Fruit fly (Drosophila melanogaster): ENCODE measurements around the gene Kif19A.
A peak's percentile ranks its signal among the peaks of the same experiment; 100 is the strongest.

The Kif19A gene

dm6 chr3R:14098527-14099109 lies 19.6 kb downstream of the Kif19A start (continued):
- peak; percentile 8 for TF ChIP-seq CG34376 (GFP tag; optimal IDR thresholded peaks at IDR 0.05)
- peak; percentile 33 for TF ChIP-seq Hmr (GFP tag; optimal IDR thresholded peaks at IDR 0.05)
- no peak for TF ChIP-seq CG10209 (GFP tag; optimal IDR thresholded peaks at IDR 0.05)
- 0 out of 3 replicates have a peak, but pooled peaks have one; percentile 45 for TF ChIP-seq zfh1 (GFP tag; IDR thresholded peaks at IDR 0.05)
- no peak for TF ChIP-seq CG6689 (GFP tag; IDR thresholded peaks at IDR 0.05)
- TF ChIP-seq dati (GFP tag; IDR thresholded peaks at IDR 0.05), result no peak
- TF ChIP-seq CG18011 (GFP tag; optimal IDR thresholded peaks at IDR 0.05), result no peak
- peak; percentile 54 for TF ChIP-seq CG32532 (GFP tag; IDR thresholded peaks at IDR 0.05)
- TF ChIP-seq E2f1 (GFP tag; IDR thresholded peaks at IDR 0.05), result peak; percentile 8; the same call in 1 of the 2 replicates
- TF ChIP-seq org-1 (GFP tag; optimal IDR thresholded peaks at IDR 0.05), result no peak
- no peak for TF ChIP-seq Aef1 (GFP tag; IDR thresholded peaks at IDR 0.05)
- TF ChIP-seq stc (GFP tag; IDR thresholded peaks at IDR 0.05), result no peak
- TF ChIP-seq CG18619 (GFP tag; optimal IDR thresholded peaks at IDR 0.05), result no peak
- TF ChIP-seq Fer2 (tag; optimal IDR thresholded peaks at IDR 0.05), result no peak
- TF ChIP-seq grau (tag; optimal IDR thresholded peaks at IDR 0.05), result peak; percentile 28
- no peak for TF ChIP-seq salm (tag; optimal IDR thresholded peaks at IDR 0.05)
- no peak for TF ChIP-seq CG6765 (GFP tag; optimal IDR thresholded peaks at IDR 0.05)
- TF ChIP-seq CG16813 (GFP tag; IDR thresholded peaks at IDR 0.05; ENCODE audit: partially characterized antibody), result 0 out of 3 replicates have a peak, but pooled peaks have one; percentile 7
- TF ChIP-seq NfI (GFP tag; optimal IDR thresholded peaks at IDR 0.05), result no peak
- no peak for TF ChIP-seq fd3F (GFP tag; optimal IDR thresholded peaks at IDR 0.05)
- TF ChIP-seq Scr (GFP tag; IDR thresholded peaks at IDR 0.05; ENCODE audit: partially characterized antibody), result no peak
- no peak for TF ChIP-seq CG5245 (GFP tag; optimal IDR thresholded peaks at IDR 0.05)
- TF ChIP-seq jigr1 (GFP tag; IDR thresholded peaks at IDR 0.05), result no peak
- TF ChIP-seq wdn (GFP tag; IDR thresholded peaks at IDR 0.05), result no peak
- peak; percentile 92 for TF ChIP-seq CG10979 (tag; optimal IDR thresholded peaks at IDR 0.05)
- TF ChIP-seq fu2 (GFP tag; optimal IDR thresholded peaks at IDR 0.05), result no peak
- TF ChIP-seq Ada2b (GFP tag; IDR thresholded peaks at IDR 0.05), result peak; percentile 20; the same call in 1 of the 2 replicates
- no peak for TF ChIP-seq CG4360 (GFP tag; IDR thresholded peaks at IDR 0.05)
- TF ChIP-seq ci (GFP tag; IDR thresholded peaks at IDR 0.05), result peak; percentile 60; the same call in 2 of the 3 replicates
- TF ChIP-seq Dp (GFP tag; optimal IDR thresholded peaks at IDR 0.05), result no peak
- no peak for TF ChIP-seq zf30C (GFP tag; optimal IDR thresholded peaks at IDR 0.05)
- no peak for TF ChIP-seq Lpt (GFP tag; optimal IDR thresholded peaks at IDR 0.05)
- peak; percentile 34; the same call in 1 of the 2 replicates for TF ChIP-seq CG14014 (GFP tag; IDR thresholded peaks at IDR 0.05)
- TF ChIP-seq Opbp (GFP tag; IDR thresholded peaks at IDR 0.05; ENCODE audit: partially characterized antibody), result no peak
- TF ChIP-seq jumu (GFP tag; optimal IDR thresholded peaks at IDR 0.05), result no peak
- no peak for TF ChIP-seq gcm2 (GFP tag; optimal IDR thresholded peaks at IDR 0.05)
- TF ChIP-seq CTCF (GFP tag; optimal IDR thresholded peaks at IDR 0.05), result peak; percentile 92
- TF ChIP-seq CG3407 (GFP tag; optimal IDR thresholded peaks at IDR 0.05), result no peak
- no peak for TF ChIP-seq CG8478 (optimal IDR thresholded peaks at IDR 0.05)
- peak; percentile 39 for TF ChIP-seq vvl (GFP tag; IDR thresholded peaks at IDR 0.05)
- TF ChIP-seq CG1792 (GFP tag; optimal IDR thresholded peaks at IDR 0.05), result no peak
- no peak for TF ChIP-seq gcm (GFP tag; optimal IDR thresholded peaks at IDR 0.05)
- TF ChIP-seq Atf6 (GFP tag; IDR thresholded peaks at IDR 0.05), result 0 out of 2 replicates have a peak, but pooled peaks have one; percentile 7
- TF ChIP-seq btn (GFP tag; optimal IDR thresholded peaks at IDR 0.05), result no peak
- TF ChIP-seq bab2 (GFP tag; optimal IDR thresholded peaks at IDR 0.05), result no peak
- TF ChIP-seq aop (GFP tag; IDR thresholded peaks at IDR 0.05), result no peak
- peak; percentile 21 for TF ChIP-seq sug (tag; optimal IDR thresholded peaks at IDR 0.05)
- TF ChIP-seq CG11723 (GFP tag; optimal IDR thresholded peaks at IDR 0.05), result no peak
- TF ChIP-seq CG12744 (GFP tag; optimal IDR thresholded peaks at IDR 0.05), result peak; percentile 17
- peak; percentile 28 for TF ChIP-seq Deaf1 (tag; optimal IDR thresholded peaks at IDR 0.05)
- TF ChIP-seq Side (GFP tag; optimal IDR thresholded peaks at IDR 0.05), result no peak
- TF ChIP-seq CG11093 (GFP tag; IDR thresholded peaks at IDR 0.05), result 0 out of 3 replicates have a peak, but pooled peaks have one; percentile 27
